Fruit fly (Drosophila melanogaster): ENCODE data around the gene CG10413.

The CG10413 gene

DNA sequence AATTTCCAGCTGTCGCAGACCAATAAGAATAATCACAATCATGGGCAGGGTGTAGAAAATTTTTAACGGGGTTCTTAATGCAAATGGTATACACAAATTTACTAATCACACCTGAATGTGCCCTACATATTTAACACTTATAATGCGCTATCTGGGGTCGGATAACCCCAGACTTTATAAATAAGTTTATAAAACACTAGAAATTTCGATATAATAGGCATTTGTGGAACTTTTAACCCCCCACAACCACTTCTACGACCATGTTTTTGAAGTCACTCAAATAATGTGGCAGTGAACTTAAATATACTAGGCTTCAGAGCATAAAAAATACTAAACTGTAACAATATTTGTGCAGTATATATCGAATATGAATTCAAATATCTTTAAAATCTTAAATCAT is at the start of gene CG10413:
Gene CG10413 (minus strand): TSS at position 264 of the 400 bp plus-strand sequence.
- peak; percentile 98 for TF ChIP-seq noc (tag; optimal IDR thresholded peaks at IDR 0.05)

DNA sequence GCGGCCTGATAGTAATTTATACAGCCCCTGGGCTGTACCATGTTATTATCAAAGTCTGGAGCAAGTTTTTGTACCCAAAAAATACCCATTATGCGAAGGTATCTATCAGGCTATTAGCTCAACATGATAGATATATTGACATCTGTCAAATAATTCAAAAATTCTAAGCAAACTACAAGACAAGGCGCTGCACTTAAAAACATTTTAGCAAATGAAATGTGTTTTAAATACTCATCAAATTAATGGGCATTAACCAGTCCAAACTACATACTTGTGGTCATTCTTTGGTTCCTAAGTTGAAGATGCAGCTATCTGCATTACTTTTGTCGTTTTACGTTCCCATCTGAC is 48.3 kb upstream of the CG10413 start:
- TF ChIP-seq noc (tag; optimal IDR thresholded peaks at IDR 0.05) = peak; percentile 53

dm6 chr2L:18652663-18653327 is 47.7 kb upstream of the CG10413 start, which contains the start of gene Cyp310a1:
TSS of gene Cyp310a1 (minus strand) at chr2L:18653010.
- TF ChIP-seq noc (tag; optimal IDR thresholded peaks at IDR 0.05) = no peak

DNA sequence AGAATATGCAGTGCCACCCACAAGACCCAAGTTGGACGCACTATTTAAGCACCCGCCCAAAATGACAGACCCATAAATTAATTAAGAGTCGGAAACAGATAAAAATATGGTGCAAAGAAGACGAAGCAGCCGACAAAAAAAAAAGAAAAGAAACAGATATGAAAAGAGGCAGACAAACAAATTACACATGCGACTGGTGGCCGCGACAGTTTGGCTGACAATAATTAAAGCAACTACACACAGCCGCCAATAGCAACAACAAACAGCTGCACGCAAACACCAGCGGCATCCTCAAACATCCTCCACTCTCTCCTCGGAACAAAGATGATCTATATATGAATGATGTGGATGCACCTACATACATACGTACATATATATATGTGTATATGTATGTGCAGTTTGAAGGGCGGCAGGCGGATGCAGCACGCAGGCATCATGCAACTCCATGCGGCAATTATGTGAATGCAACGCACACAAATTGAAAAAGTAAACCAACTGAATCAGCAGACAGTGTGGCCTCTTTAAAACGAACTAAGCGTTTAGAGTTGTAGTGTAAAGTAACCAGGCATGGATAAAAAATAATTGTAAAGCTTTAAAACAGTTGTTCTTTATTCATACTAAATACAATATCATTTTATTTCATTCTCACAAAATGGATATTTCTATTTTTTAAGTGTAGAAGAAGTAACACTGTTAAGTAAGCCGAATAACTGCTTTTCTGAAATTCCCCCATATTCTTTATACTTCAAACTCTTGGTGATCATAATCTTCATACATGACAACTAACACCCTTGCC is 43.0 kb upstream of the CG10413 start:
- no peak for TF ChIP-seq noc (tag; optimal IDR thresholded peaks at IDR 0.05)

DNA sequence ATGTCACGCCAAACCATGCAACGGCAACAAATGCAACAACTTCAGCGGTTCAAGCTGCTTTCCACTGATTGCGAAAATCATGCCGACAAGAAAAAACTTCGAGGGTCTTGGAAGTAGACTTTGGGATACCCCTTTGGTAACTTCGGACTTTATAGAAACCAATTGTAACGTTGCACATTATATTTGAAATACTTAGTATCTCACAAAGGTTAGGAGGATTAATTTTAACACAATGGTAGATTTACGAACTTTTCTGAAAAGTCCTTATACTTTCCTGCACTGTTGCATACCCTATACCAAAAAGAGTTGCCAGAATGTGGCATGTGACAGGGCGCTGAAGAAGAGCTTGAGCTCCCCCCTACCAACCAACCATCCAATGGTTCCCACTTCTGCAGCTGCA is 40.4 kb upstream of the CG10413 start:
- no peak for TF ChIP-seq noc (tag; optimal IDR thresholded peaks at IDR 0.05)

DNA sequence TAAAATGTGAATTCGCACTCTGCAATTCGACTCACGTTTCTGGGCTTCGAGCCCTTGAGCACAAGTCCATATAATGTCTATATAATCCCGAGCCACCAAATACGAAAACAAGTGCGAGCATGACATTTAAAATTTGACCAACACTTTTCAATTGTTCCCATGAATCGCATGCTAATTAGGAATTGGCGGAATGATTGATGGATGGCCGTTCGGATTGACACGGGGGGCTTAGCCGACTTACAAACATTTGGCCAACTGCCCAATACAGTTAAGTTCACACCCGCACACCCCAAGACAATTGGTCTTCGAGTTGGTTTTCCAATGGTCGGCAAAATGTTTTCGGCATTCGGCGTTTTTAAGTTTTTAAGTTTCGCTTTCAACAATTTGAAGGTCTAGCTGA is 36.0 kb upstream of the CG10413 start:
- no peak for TF ChIP-seq noc (tag; optimal IDR thresholded peaks at IDR 0.05)

dm6 chr2L:18638945-18639344 is 33.9 kb upstream of the CG10413 start:
- no peak for TF ChIP-seq noc (tag; optimal IDR thresholded peaks at IDR 0.05)

DNA sequence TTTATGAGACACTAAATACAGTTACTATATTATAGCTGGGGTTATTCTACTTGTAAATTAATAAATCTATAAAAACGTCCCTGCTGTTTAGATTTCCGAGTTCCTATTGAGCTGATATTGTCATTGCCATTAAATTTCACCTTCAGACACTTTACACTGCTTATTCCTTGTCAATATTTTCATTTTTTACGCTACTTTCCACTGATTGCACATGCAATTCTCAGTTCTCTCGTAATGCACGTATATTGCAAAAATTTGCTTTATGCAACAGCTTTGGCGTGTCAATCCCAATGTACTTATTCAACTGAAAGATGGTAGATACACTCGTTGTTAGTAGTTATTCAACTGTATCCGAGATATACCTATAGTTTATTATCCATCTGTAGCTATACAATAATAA is 27.3 kb upstream of the CG10413 start:
- no peak for TF ChIP-seq noc (tag; optimal IDR thresholded peaks at IDR 0.05)

- TF ChIP-seq noc (tag; optimal IDR thresholded peaks at IDR 0.05) = no peak
Measured at dm6 chr2L:18630611-18631221, 25.7 kb upstream of the CG10413 start.

dm6 chr2L:18629144-18629543 is 24.1 kb upstream of the CG10413 start:
- no peak for TF ChIP-seq noc (tag; optimal IDR thresholded peaks at IDR 0.05)

- TF ChIP-seq noc (tag; optimal IDR thresholded peaks at IDR 0.05) = no peak
Measured at dm6 chr2L:18628104-18628503, 23.1 kb upstream of the CG10413 start.

dm6 chr2L:18626987-18627386 is 21.9 kb upstream of the CG10413 start:
- peak; percentile 66 for TF ChIP-seq noc (tag; optimal IDR thresholded peaks at IDR 0.05)

DNA sequence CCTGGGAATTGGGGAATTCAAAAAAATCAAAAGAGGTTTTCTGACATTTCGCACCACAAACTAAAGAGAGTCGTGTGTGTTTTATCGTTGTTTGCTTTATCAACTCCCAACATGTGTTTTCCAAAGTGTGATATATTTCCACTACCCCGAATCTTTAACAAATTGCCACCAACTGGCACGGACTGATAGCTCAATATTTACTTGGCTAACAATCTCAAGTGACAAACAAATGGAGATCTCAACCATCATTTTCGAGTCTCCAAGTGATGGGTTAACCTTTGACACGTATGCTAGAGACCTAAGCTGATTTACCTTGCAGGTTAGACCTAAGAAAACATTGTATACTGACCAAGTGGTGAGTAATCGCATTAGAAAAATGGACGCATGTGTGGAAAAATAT is 20.4 kb upstream of the CG10413 start:
- no peak for TF ChIP-seq noc (tag; optimal IDR thresholded peaks at IDR 0.05)

DNA sequence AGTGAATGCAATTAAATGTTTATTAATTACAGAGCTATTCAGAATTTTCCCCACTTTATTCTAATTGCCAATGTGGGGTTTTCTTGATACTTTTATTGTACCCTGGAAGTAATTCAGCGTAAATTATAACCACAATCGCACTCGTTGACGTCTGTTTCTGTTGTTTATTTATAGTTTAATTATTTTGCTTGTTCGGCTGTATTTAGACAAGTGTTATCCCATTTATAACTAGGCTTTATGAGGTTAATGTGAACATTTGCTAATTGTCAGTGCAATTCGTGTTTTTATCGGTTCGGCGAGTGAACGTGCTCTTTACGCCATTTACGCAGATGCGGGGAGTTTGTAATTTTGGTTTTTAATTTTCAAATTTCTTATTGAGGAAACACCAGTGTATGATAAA is 20.0 kb upstream of the CG10413 start:
- TF ChIP-seq noc (tag; optimal IDR thresholded peaks at IDR 0.05) = peak; percentile 37

DNA sequence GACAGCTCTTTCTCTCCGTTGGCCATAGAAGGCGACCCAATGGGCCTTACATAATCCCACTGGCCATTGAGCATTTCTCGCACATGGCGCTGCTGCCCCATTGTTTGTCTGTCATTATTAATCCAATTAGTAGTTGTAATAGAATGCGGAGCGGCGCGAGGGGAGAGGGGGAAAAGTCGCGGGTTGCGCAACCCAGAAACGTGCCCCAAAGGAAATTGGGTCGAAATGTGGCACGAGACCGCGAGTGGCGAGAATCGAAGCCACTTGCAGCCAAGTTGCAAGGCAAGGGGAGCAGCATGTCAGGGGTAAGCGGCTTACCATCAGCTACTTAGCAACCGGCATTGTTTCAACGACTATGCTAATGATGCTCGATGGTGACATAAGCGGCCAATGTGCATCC is 19.3 kb upstream of the CG10413 start:
- TF ChIP-seq noc (tag; optimal IDR thresholded peaks at IDR 0.05) = no peak

dm6 chr2L:18623435-18623834 is 18.4 kb upstream of the CG10413 start:
- TF ChIP-seq noc (tag; optimal IDR thresholded peaks at IDR 0.05) = no peak
